Worm (Caenorhabditis elegans) whole organism, L4/young adult: ENCODE data around the gene srj-11.

Source experiments
- W03F9.2 ChIP-seq: fragments of 150-350 bp; optimal IDR thresholded peaks from 2 replicates; lab custom pipeline; 2014; ENCODE audit warnings: missing biosample characterization, missing genetic modification characterization
- dao-5 ChIP-seq: sonication (generic microtip); optimal IDR thresholded peaks from 2 replicates; lab custom pipeline; 2016; ENCODE audit warnings: missing genotype, missing genetic modification characterization, moderate library complexity, missing compliant biosample characterization
- him-1 ChIP-seq: sonication (generic microtip); optimal IDR thresholded peaks from 2 replicates; lab custom pipeline; 2016; ENCODE audit warnings: missing genotype, missing genetic modification reagents, missing genetic modification characterization, missing compliant biosample characterization

ce11 chrV:3269407-3269806 lies 28.2 kb downstream of the srj-11 start, which contains the start of gene T28A11.19:
- TF ChIP-seq dao-5 (no peak), him-1 (tag; lab: Kevin White, UChicago) (no peak), W03F9.2 (no peak)
